Worm (Caenorhabditis elegans) whole organism, early embryonic: ENCODE results near the gene str-101.

Experiments
- F13C5.2 ChIP-seq: sonication (generic microtip); optimal IDR thresholded peaks from 2 replicates; lab custom pipeline; 2017; ENCODE audit warnings: mild to moderate bottlenecking, missing genetic modification characterization, inconsistent platforms, missing compliant biosample characterization
- ama-1 ChIP-seq: fragments of 150-350 bp; optimal IDR thresholded peaks from 2 replicates; lab custom pipeline; 2014
- ceh-13 ChIP-seq: fragments of 200-800 bp; sonication (Bioruptor generic); optimal IDR thresholded peaks from 2 replicates; lab custom pipeline; 2018; ENCODE audit warnings: mild to moderate bottlenecking, missing genetic modification characterization, missing compliant biosample characterization
- flt-1 ChIP-seq: fragments of 200-800 bp; sonication (Bioruptor generic); IDR thresholded peaks from 2 replicates; pipeline ENCODE4 v1.3.6; 2022; ENCODE audit warnings: missing genetic modification characterization, missing compliant biosample characterization
- hmg-4 ChIP-seq: fragments of 200-800 bp; sonication (Bioruptor generic); optimal IDR thresholded peaks from 2 replicates; lab custom pipeline; 2018; ENCODE audit warnings: mild to moderate bottlenecking, missing genetic modification characterization, missing compliant biosample characterization
- hnd-1 ChIP-seq: sonication (generic microtip); optimal IDR thresholded peaks from 2 replicates; lab custom pipeline; 2016; ENCODE audit warnings: missing genetic modification characterization, missing compliant biosample characterization
- scrt-1 ChIP-seq: fragments of 200-800 bp; sonication (Bioruptor generic); IDR thresholded peaks from 2 replicates; pipeline ENCODE4 v1.3.6; 2022; ENCODE audit warnings: missing genetic modification characterization, missing compliant biosample characterization
- sea-1 ChIP-seq: fragments of 200-800 bp; sonication (Bioruptor generic); conservative IDR thresholded peaks from 2 replicates; pipeline ENCODE4 v1.3.6; 2022; ENCODE audit warnings: missing genetic modification characterization, missing compliant biosample characterization
- tbx-37 ChIP-seq: fragments of 200-800 bp; sonication (Bioruptor generic); conservative IDR thresholded peaks from 2 replicates; pipeline ENCODE4 v1.3.6; 2022; ENCODE audit warnings: missing genetic modification reagents, missing genetic modification characterization, missing compliant biosample characterization

DNA sequence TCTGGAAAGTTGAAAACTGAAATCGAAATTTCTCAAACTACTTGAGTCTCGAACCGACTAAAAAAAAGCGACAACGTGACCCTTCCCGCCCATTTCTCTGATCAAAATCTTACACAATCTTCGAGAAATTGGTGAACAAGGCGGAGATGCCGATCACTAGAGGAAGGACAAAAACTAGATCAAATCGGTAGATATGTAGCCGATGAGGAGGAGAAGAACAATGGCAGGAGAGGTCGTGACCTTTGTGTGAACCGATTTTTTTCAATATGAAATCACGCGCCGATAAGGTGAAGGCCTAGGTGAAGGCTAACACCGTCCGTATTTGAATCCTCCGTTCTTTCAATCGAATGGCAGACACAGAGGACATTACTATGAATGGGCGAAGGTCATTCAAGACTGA, 50.8 kb downstream of the str-101 start:
- TF ChIP-seq scrt-1: no peak
- no peak for TF ChIP-seq ama-1
- no peak for TF ChIP-seq flt-1 (GFP tag; lab: Robert Waterston, UW)
- TF ChIP-seq F13C5.2: no peak
- TF ChIP-seq hmg-4: no peak
- TF ChIP-seq sea-1: no peak
- no peak for TF ChIP-seq ceh-13 (GFP tag; lab: Kevin White, UChicago)
- TF ChIP-seq hnd-1 (tag; lab: Kevin White, UChicago): no peak
- TF ChIP-seq tbx-37: no peak
